Fruit fly (Drosophila melanogaster): Measurements from ENCODE around the gene CG2187.

CG2187 gene

DNA sequence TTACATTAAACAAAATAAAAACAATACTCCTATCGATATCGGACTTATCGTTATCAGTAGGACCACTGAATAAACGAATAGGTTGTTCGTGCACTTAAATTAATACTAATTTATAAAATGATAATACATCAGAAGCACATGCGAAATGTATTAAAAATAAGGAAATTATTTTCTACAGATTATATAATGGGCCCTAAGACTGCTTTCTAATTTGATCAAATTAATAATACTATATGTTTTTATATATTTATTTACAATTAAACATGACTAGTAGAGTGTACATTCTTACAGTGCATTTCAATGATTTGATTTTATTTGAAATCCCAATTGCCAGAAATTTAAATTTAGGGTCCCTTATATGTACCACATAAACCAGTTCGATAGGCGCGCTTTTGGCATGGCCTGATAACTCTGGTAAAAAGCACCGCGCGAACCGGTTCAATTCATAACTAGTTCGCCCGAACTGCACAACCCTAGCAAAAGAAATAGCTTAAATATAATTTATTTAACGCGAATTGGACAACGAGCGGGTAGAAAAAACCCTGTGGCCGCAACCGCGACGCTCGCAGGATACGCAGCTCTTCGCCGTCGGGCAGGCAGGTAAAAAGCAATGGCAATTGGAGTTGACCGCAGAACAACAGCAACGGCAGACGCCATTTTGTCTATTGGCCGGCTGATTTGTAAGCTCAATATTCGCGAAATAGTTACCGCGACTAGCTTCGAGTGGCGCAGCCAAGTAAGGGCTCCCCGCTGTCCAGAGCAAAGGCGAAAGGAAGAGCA lies 18.3 kb upstream of the CG2187 start, which contains the start of the genes CG2126 and faf:
Gene CG2126, minus strand, starts transcription at position 70 of the 780 bp plus-strand sequence.
Gene faf, plus strand, starts transcription at position 438 of the 780 bp plus-strand sequence.
- TF ChIP-seq CG11902 (GFP tag; optimal IDR thresholded peaks at IDR 0.05) (no peak), acj6 (GFP tag; optimal IDR thresholded peaks at IDR 0.05) (peak; percentile 68), CG3919 (GFP tag; optimal IDR thresholded peaks at IDR 0.05) (no peak), Gug (GFP tag; IDR thresholded peaks at IDR 0.05) (peak; percentile 63), dac (GFP tag; optimal IDR thresholded peaks at IDR 0.05) (no peak), eg (GFP tag; IDR thresholded peaks at IDR 0.05) (peak; percentile 75), Ets96B (tag; optimal IDR thresholded peaks at IDR 0.05) (peak; percentile 66), lz (GFP tag; optimal IDR thresholded peaks at IDR 0.05) (peak; percentile 60), Blimp-1 (GFP tag; optimal IDR thresholded peaks at IDR 0.05) (peak; percentile 42), Sox14 (GFP tag; optimal IDR thresholded peaks at IDR 0.05) (peak; percentile 44), CG34406 (GFP tag; optimal IDR thresholded peaks at IDR 0.05) (peak; percentile 56), CG6163 (GFP tag; IDR thresholded peaks at IDR 0.05) (peak; percentile 64; the same call in 2 of the 3 replicates), CG3032 (tag; optimal IDR thresholded peaks at IDR 0.05) (peak; percentile 72), Hr39 (GFP tag; optimal IDR thresholded peaks at IDR 0.05) (no peak), CG15336 (GFP tag; IDR thresholded peaks at IDR 0.05) (peak; percentile 58), CG8119 (GFP tag; IDR thresholded peaks at IDR 0.05) (peak; percentile 72; the same call in 1 of the 3 replicates), CG6792 (GFP tag; optimal IDR thresholded peaks at IDR 0.05) (peak; percentile 53), CG8632 (GFP tag; optimal IDR thresholded peaks at IDR 0.05) (peak; percentile 70), esn (GFP tag; optimal IDR thresholded peaks at IDR 0.05) (peak; percentile 68), net (GFP tag; optimal IDR thresholded peaks at IDR 0.05) (peak; percentile 64), Lpt (GFP tag; optimal IDR thresholded peaks at IDR 0.05) (peak; percentile 42), Sox15 (GFP tag; optimal IDR thresholded peaks at IDR 0.05) (peak; percentile 55), CG7368 (GFP tag; optimal IDR thresholded peaks at IDR 0.05) (no peak), Eip93F (GFP tag; optimal IDR thresholded peaks at IDR 0.05) (peak; percentile 39), CG11294 (GFP tag; IDR thresholded peaks at IDR 0.05) (peak; percentile 34; the same call in 1 of the 2 replicates), CG11762 (GFP tag; optimal IDR thresholded peaks at IDR 0.05; ENCODE audit: insufficient read depth) (peak; percentile 39), vri (GFP tag; optimal IDR thresholded peaks at IDR 0.05) (peak; percentile 5), CG6276 (GFP tag; optimal IDR thresholded peaks at IDR 0.05) (no peak)

DNA sequence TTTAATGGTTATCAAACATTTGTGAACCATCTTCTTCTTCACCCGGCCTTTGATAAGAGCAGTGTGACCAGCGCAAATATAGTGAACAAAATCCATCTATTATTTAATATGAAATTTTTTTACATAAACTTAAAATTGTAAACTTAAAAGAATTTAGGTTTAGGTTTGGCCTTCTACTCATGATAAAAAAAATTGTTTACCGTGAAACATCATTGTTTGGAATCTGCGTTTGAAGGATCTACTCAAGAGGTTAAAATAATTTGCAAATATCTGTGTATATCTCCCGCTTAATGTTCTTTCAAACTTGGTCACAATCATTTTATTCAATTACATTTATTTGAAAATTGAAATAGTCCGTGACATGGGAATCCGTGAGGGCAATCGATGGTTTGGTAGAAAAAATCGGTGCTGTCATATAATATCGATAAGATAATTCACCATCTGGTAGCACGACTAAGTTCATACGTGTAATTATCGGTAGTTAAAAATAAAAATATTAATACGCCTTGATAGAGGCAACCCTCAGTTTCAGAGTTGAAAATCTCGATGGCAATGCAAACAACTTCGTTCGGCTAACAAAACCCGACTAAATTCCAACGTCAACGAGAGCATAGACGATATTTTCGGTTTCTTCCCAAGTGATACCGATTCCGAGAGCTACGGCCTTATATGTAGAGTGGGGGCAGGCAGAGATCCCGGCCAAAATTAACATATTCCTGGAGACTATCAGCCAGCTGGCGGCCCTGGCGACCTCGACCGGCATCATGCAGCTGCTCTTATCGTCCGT lies 13.5 kb upstream of the CG2187 start, which contains the start of the genes betaGlu and sip3:
Gene betaGlu, minus strand, starts transcription at position 59 of the 787 bp plus-strand sequence.
Gene sip3, plus strand, starts transcription at position 430 of the 787 bp plus-strand sequence.
- TF ChIP-seq dsx (GFP tag; optimal IDR thresholded peaks at IDR 0.05; ENCODE audit: poor library complexity, severe bottlenecking) = no peak
- TF ChIP-seq Eip75B (GFP tag; optimal IDR thresholded peaks at IDR 0.05) = peak; percentile 18
- TF ChIP-seq Sox15 (GFP tag; optimal IDR thresholded peaks at IDR 0.05) = no peak
- TF ChIP-seq CG11902 (GFP tag; optimal IDR thresholded peaks at IDR 0.05) = no peak
- no peak for TF ChIP-seq CG9139 (GFP tag; optimal IDR thresholded peaks at IDR 0.05)
- peak; percentile 40 for TF ChIP-seq Sox14 (GFP tag; optimal IDR thresholded peaks at IDR 0.05)
- TF ChIP-seq Ets96B (tag; optimal IDR thresholded peaks at IDR 0.05) = no peak
- TF ChIP-seq CG11762 (GFP tag; optimal IDR thresholded peaks at IDR 0.05; ENCODE audit: insufficient read depth) = no peak
- no peak for TF ChIP-seq eg (GFP tag; IDR thresholded peaks at IDR 0.05)
- TF ChIP-seq CG10669 (GFP tag; optimal IDR thresholded peaks at IDR 0.05) = no peak
- no peak for TF ChIP-seq salr (GFP tag; optimal IDR thresholded peaks at IDR 0.05)
- TF ChIP-seq CG32006 (GFP tag; optimal IDR thresholded peaks at IDR 0.05) = no peak
- TF ChIP-seq CG8319 (GFP tag; optimal IDR thresholded peaks at IDR 0.05) = no peak
- peak; percentile 48 for TF ChIP-seq esn (GFP tag; optimal IDR thresholded peaks at IDR 0.05)
- no peak for TF ChIP-seq net (GFP tag; optimal IDR thresholded peaks at IDR 0.05)
- no peak for TF ChIP-seq CG8119 (GFP tag; IDR thresholded peaks at IDR 0.05)
- TF ChIP-seq spab (GFP tag; optimal IDR thresholded peaks at IDR 0.05) = no peak
- TF ChIP-seq CG3032 (tag; optimal IDR thresholded peaks at IDR 0.05) = peak; percentile 6
- no peak for TF ChIP-seq Lpt (GFP tag; optimal IDR thresholded peaks at IDR 0.05)
- peak in 1 of 2 experiments; percentile 4 for TF ChIP-seq ss (GFP tag; optimal IDR thresholded peaks at IDR 0.05)
- no peak for TF ChIP-seq Met (GFP tag; optimal IDR thresholded peaks at IDR 0.05)
- peak; percentile 12 for TF ChIP-seq cyc (GFP tag; optimal IDR thresholded peaks at IDR 0.05)
- peak; percentile 26 for TF ChIP-seq CG31627 (GFP tag; optimal IDR thresholded peaks at IDR 0.05)
- no peak for TF ChIP-seq CG4318 (GFP tag; optimal IDR thresholded peaks at IDR 0.05)
- TF ChIP-seq CG6163 (GFP tag; IDR thresholded peaks at IDR 0.05) = no peak
- TF ChIP-seq Sox102F (GFP tag; optimal IDR thresholded peaks at IDR 0.05) = no peak
- no peak for TF ChIP-seq CG10631 (GFP tag; optimal IDR thresholded peaks at IDR 0.05)
- no peak for TF ChIP-seq Blimp-1 (GFP tag; optimal IDR thresholded peaks at IDR 0.05)
- TF ChIP-seq CG7368 (GFP tag; optimal IDR thresholded peaks at IDR 0.05) = no peak
- TF ChIP-seq Smox (GFP tag; optimal IDR thresholded peaks at IDR 0.05) = no peak
- TF ChIP-seq CG16779 (tag; optimal IDR thresholded peaks at IDR 0.05) = no peak

Data from whole organism, prepupa.